Fruit fly (Drosophila melanogaster): ENCODE data around the gene CG7044.

Gene CG7044

DNA sequence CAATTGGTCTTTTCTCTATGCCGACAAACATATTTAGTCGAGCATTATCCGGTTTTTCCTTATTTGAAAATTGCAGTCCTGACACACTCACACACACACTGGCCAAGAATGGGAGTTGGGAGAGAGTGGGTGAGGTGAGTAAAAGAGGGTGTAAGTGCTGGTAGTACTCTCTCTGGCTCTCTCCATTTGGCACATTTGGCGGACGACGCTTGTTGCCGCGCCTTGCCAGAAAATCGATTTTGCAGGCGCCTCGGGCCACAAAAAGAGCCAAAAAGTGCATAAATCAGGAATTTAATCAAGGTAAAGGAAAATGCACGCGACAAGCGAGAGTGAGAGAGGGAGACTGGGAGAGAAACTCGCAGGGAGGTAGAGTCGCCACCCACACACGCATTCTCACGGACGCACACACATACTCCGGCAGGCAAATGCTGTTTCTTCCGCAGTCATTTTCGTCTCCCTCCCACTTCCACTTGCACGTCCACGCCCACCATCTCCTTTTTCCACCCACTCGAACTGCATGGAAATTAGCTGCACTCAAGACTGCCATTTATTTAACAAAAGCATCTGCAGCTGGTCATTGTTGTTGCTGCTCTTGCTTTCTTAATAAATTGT is 4.9 kb downstream of the CG7044 start:
- TF ChIP-seq tll (GFP tag; optimal IDR thresholded peaks at IDR 0.05) (peak in 1 of 2 experiments; percentile 32), HLH4C (GFP tag; IDR thresholded peaks at IDR 0.05; ENCODE audit: partially characterized antibody) (no peak), gsb (GFP tag; IDR thresholded peaks at IDR 0.05) (no peak), CG10543 (GFP tag; optimal IDR thresholded peaks at IDR 0.05) (no peak), insv (GFP tag; optimal IDR thresholded peaks at IDR 0.05) (peak in 1 of 2 experiments; percentile 18), wor (GFP tag; IDR thresholded peaks at IDR 0.05) (no peak), odd (GFP tag; optimal IDR thresholded peaks at IDR 0.05) (no peak), sima (GFP tag; optimal IDR thresholded peaks at IDR 0.05) (no peak), CG15696 (tag; optimal IDR thresholded peaks at IDR 0.05) (no peak), Bteb2 (GFP tag; optimal IDR thresholded peaks at IDR 0.05) (no peak), ham (GFP tag; IDR thresholded peaks at IDR 0.05) (no peak), CG32772 (GFP tag; IDR thresholded peaks at IDR 0.05) (no peak), ro (GFP tag; IDR thresholded peaks at IDR 0.05) (no peak), mam (GFP tag; optimal IDR thresholded peaks at IDR 0.05) (no peak), knrl (GFP tag; IDR thresholded peaks at IDR 0.05; ENCODE audit: partially characterized antibody) (no peak), Doc3 (GFP tag; IDR thresholded peaks at IDR 0.05; ENCODE audit: partially characterized antibody) (no peak), D19B (GFP tag; optimal IDR thresholded peaks at IDR 0.05) (no peak), CG1602 (GFP tag; optimal IDR thresholded peaks at IDR 0.05) (no peak), Trl (optimal IDR thresholded peaks at IDR 0.05) (peak; percentile 70 to 72), Trl (GFP tag; optimal IDR thresholded peaks at IDR 0.05) (no peak), CG8388 (GFP tag; optimal IDR thresholded peaks at IDR 0.05) (no peak), CG17359 (tag; optimal IDR thresholded peaks at IDR 0.05) (no peak), CG7928 (GFP tag; optimal IDR thresholded peaks at IDR 0.05) (no peak), CG18599 (GFP tag; optimal IDR thresholded peaks at IDR 0.05) (no peak), hkb (optimal IDR thresholded peaks at IDR 0.05) (no peak), hkb (GFP tag; IDR thresholded peaks at IDR 0.05) (0 out of 2 replicates have a peak, but pooled peaks have one; percentile 14), btn (GFP tag; optimal IDR thresholded peaks at IDR 0.05) (no peak), CG9437 (GFP tag; optimal IDR thresholded peaks at IDR 0.05) (no peak), CG6254 (GFP tag; optimal IDR thresholded peaks at IDR 0.05) (no peak), trem (tag; optimal IDR thresholded peaks at IDR 0.05) (no peak), CG2678 (tag; optimal IDR thresholded peaks at IDR 0.05) (no peak), CG6791 (GFP tag; IDR thresholded peaks at IDR 0.05; ENCODE audit: partially characterized antibody) (peak; percentile 39; the same call in 1 of the 3 replicates), CG12744 (GFP tag; optimal IDR thresholded peaks at IDR 0.05) (no peak), fu2 (GFP tag; optimal IDR thresholded peaks at IDR 0.05) (no peak), Sry-β (GFP tag; optimal IDR thresholded peaks at IDR 0.05) (no peak), CG9797 (GFP tag; optimal IDR thresholded peaks at IDR 0.05) (no peak), MESR4 (GFP tag; optimal IDR thresholded peaks at IDR 0.05) (no peak), CG1832 (GFP tag; optimal IDR thresholded peaks at IDR 0.05) (no peak), bigmax (GFP tag; optimal IDR thresholded peaks at IDR 0.05) (no peak), sc (optimal IDR thresholded peaks at IDR 0.05) (no peak), sc (GFP tag; optimal IDR thresholded peaks at IDR 0.05) (no peak), gce (GFP tag; IDR thresholded peaks at IDR 0.05) (0 out of 3 replicates have a peak, but pooled peaks have one; percentile 13), cg (GFP tag; optimal IDR thresholded peaks at IDR 0.05) (peak; percentile 55), CG7839 (tag; optimal IDR thresholded peaks at IDR 0.05) (no peak), bbx (GFP tag; IDR thresholded peaks at IDR 0.05; ENCODE audit: partially characterized antibody) (no peak), CG31365 (tag; optimal IDR thresholded peaks at IDR 0.05) (no peak), dan (GFP tag; IDR thresholded peaks at IDR 0.05) (no peak), bcd (GFP tag; optimal IDR thresholded peaks at IDR 0.05) (no peak), CG6689 (GFP tag; IDR thresholded peaks at IDR 0.05) (peak; percentile 49), unpg (GFP tag; optimal IDR thresholded peaks at IDR 0.05) (no peak)
